Fruit fly (Drosophila melanogaster): ENCODE measurements around the gene Rpn3.

DNA sequence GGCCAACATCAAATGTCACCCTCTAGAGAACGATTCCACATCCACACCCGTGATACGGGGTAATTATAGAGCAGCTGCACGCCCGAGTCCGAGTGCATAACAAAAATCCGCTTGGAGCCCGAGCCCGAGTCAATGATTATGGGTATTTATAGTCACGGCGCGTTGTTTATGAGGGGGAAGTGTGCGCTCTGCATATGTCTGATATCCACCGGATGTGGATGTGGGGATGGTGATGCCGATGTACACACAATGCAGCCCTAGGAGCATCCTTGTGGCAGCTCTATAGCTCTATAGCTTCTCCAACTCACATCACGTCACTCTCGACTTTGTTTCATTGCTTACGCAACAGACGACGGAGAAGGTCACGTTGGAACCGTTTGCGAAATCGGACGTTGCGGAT lies 14.1 kb upstream of the Rpn3 start:
- TF ChIP-seq CG33017 (tag; optimal IDR thresholded peaks at IDR 0.05) (no peak), ovo (GFP tag; optimal IDR thresholded peaks at IDR 0.05) (no peak), CG12768 (GFP tag; optimal IDR thresholded peaks at IDR 0.05) (no peak), kay (GFP tag; ENCODE audit: borderline replicate concordance) (no peak), CG7045 (GFP tag; optimal IDR thresholded peaks at IDR 0.05) (no peak), pad (GFP tag; optimal IDR thresholded peaks at IDR 0.05) (no peak), tj (GFP tag; optimal IDR thresholded peaks at IDR 0.05) (no peak), bab1 (GFP tag; optimal IDR thresholded peaks at IDR 0.05) (no peak), Mnt (GFP tag; optimal IDR thresholded peaks at IDR 0.05) (no peak), Clk (GFP tag; optimal IDR thresholded peaks at IDR 0.05) (no peak), CG5204 (GFP tag; optimal IDR thresholded peaks at IDR 0.05) (no peak), Hr96 (GFP tag; optimal IDR thresholded peaks at IDR 0.05) (no peak), CG14711 (tag; optimal IDR thresholded peaks at IDR 0.05) (no peak), cnc (optimal IDR thresholded peaks at IDR 0.05) (no peak)
